Worm (Caenorhabditis elegans) whole organism, L3 larva: ENCODE measurements around the gene fbxl-2.

Experiments
- R02D3.7 ChIP-seq: fragments of 150-350 bp; optimal IDR thresholded peaks from 2 replicates; lab custom pipeline; 2014; ENCODE audit warnings: missing biosample characterization, missing genetic modification characterization
- ama-1 ChIP-seq: fragments of 150-350 bp; optimal IDR thresholded peaks from 2 replicates; lab custom pipeline; 2018
- egl-27 ChIP-seq: sonication (generic microtip); optimal IDR thresholded peaks from 4 replicates; lab custom pipeline; 2017; ENCODE audit warnings: missing biosample characterization, missing genetic modification reagents, missing genetic modification characterization
- elt-2 ChIP-seq: sonication (generic microtip); optimal IDR thresholded peaks from 2 replicates; lab custom pipeline; 2016; ENCODE audit warnings: missing genetic modification reagents, mild to moderate bottlenecking, missing genetic modification characterization, missing compliant biosample characterization
- jun-1 ChIP-seq: fragments of 150-350 bp; optimal IDR thresholded peaks from 2 replicates; lab custom pipeline; 2014; ENCODE audit warnings: missing biosample characterization, missing genetic modification reagents, missing genetic modification characterization
- lin-39 ChIP-seq: fragments of 150-350 bp; optimal IDR thresholded peaks from 2 replicates; lab custom pipeline; 2018; ENCODE audit warnings: missing biosample characterization, missing genetic modification reagents, missing genetic modification characterization
- nhr-28 ChIP-seq: fragments of 150-350 bp; optimal IDR thresholded peaks from 2 replicates; lab custom pipeline; 2014; ENCODE audit warnings: missing biosample characterization, missing genetic modification characterization
- skn-1 ChIP-seq: fragments of 150-350 bp; optimal IDR thresholded peaks from 2 replicates; lab custom pipeline; 2014; ENCODE audit warnings: missing biosample characterization, missing genetic modification characterization
- tbx-2 ChIP-seq: sonication (generic microtip); optimal IDR thresholded peaks from 2 replicates; lab custom pipeline; 2016; ENCODE audit warnings: mild to moderate bottlenecking, missing genetic modification characterization, missing compliant biosample characterization
- zag-1 ChIP-seq: fragments of 150-350 bp; optimal IDR thresholded peaks from 2 replicates; lab custom pipeline; 2014; ENCODE audit warnings: missing biosample characterization, missing genetic modification characterization

ce11 chrIII:4731295-4731988 is 25.6 kb upstream of the fbxl-2 start, which contains the start of gene F17C8.3:
- TF ChIP-seq skn-1 (no peak), ama-1 (lab: Kevin White, UChicago) (no peak), zag-1 (tag; lab: Kevin White, UChicago) (no peak), jun-1 (tag; lab: Kevin White, UChicago) (no peak), nhr-28 (tag; lab: Kevin White, UChicago) (no peak), elt-2 (tag; lab: Kevin White, UChicago) (no peak), lin-39 (tag; lab: Kevin White, UChicago) (no peak), tbx-2 (no peak), R02D3.7 (tag; lab: Kevin White, UChicago) (no peak), egl-27 (tag; lab: Kevin White, UChicago) (no peak)
